Fruit fly (Drosophila melanogaster) whole organism, adult: ENCODE data around the gene CG42693.
A peak's percentile ranks its signal among the peaks of the same experiment; 100 is the strongest.

Source experiments
- CG11617 ChIP-seq: fragments of 200-800 bp; sonication (Bioruptor generic); optimal IDR thresholded peaks from 2 replicates; lab custom pipeline; 2017; ENCODE audit warnings: mild to moderate bottlenecking, missing biosample characterization, missing genetic modification reagents, missing genetic modification characterization
- CG12768 ChIP-seq: fragments of 200-800 bp; sonication (Bioruptor generic); optimal IDR thresholded peaks from 2 replicates; lab custom pipeline; 2017; ENCODE audit warnings: missing biosample characterization, missing genetic modification characterization, mild to moderate bottlenecking, moderate library complexity, missing genetic modification reagents
- CG14711 ChIP-seq: fragments of 200-800 bp; sonication (Bioruptor generic); optimal IDR thresholded peaks from 2 replicates; lab custom pipeline; 2018; ENCODE audit warnings: missing biosample characterization, mild to moderate bottlenecking, missing genetic modification characterization, moderate library complexity
- CG1620 ChIP-seq: fragments of 200-800 bp; sonication (Bioruptor generic); optimal IDR thresholded peaks from 2 replicates; lab custom pipeline; 2016; ENCODE audit warnings: missing biosample characterization, missing genetic modification characterization
- CG33017 ChIP-seq: fragments of 200-800 bp; sonication (Bioruptor generic); optimal IDR thresholded peaks from 2 replicates; lab custom pipeline; 2018; ENCODE audit warnings: missing biosample characterization, mild to moderate bottlenecking, missing genetic modification characterization, moderate library complexity
- CG5204 ChIP-seq: fragments of 200-800 bp; sonication (Bioruptor generic); optimal IDR thresholded peaks from 2 replicates; lab custom pipeline; 2016; ENCODE audit warnings: missing biosample characterization, missing genetic modification characterization
- CG7045 ChIP-seq: fragments of 200-800 bp; sonication (Bioruptor generic); optimal IDR thresholded peaks from 2 replicates; lab custom pipeline; 2017; ENCODE audit warnings: missing biosample characterization, mild to moderate bottlenecking, missing genetic modification characterization
- CG7101 ChIP-seq: fragments of 200-800 bp; sonication (Bioruptor generic); optimal IDR thresholded peaks from 2 replicates; lab custom pipeline; 2018; ENCODE audit warnings: missing biosample characterization, mild to moderate bottlenecking, missing genetic modification characterization, moderate library complexity
- Clk ChIP-seq: fragments of 200-800 bp; sonication (Bioruptor generic); optimal IDR thresholded peaks from 2 replicates; lab custom pipeline; 2017; ENCODE audit warnings: missing biosample characterization, missing genetic modification characterization
- Crg-1 ChIP-seq: fragments of 200-800 bp; sonication (Bioruptor generic); optimal IDR thresholded peaks from 2 replicates; lab custom pipeline; 2016; ENCODE audit warnings: missing biosample characterization, missing genetic modification characterization
- Hr96 ChIP-seq: fragments of 200-800 bp; sonication (Bioruptor generic); optimal IDR thresholded peaks from 2 replicates; lab custom pipeline; 2016; ENCODE audit warnings: missing biosample characterization, missing genetic modification characterization
- Mnt ChIP-seq: fragments of 200-800 bp; sonication (Bioruptor generic); optimal IDR thresholded peaks from 2 replicates; lab custom pipeline; 2016; ENCODE audit warnings: missing biosample characterization, mild to moderate bottlenecking, missing genetic modification characterization
- bab1 ChIP-seq: fragments of 200-800 bp; sonication (Bioruptor generic); optimal IDR thresholded peaks from 3 replicates; lab custom pipeline; 2019; ENCODE audit warnings: missing biosample characterization, mild to moderate bottlenecking, missing genetic modification characterization, moderate library complexity
- cic ChIP-seq: fragments of 200-800 bp; sonication (Bioruptor generic); optimal IDR thresholded peaks from 2 replicates; lab custom pipeline; 2017; ENCODE audit warnings: missing biosample characterization, mild to moderate bottlenecking, missing genetic modification characterization, moderate library complexity
- cnc ChIP-seq, 2 experiments: fragments of >200 bp; optimal IDR thresholded peaks; 2 replicates each; lab custom pipeline; 2017
- kay ChIP-seq: fragments of 200-800 bp; sonication (Bioruptor generic); peaks from one replicate; lab custom pipeline; 2016; ENCODE audit warnings: missing biosample characterization, missing genetic modification characterization, borderline replicate concordance
- ovo ChIP-seq: fragments of 200-800 bp; sonication (Bioruptor generic); optimal IDR thresholded peaks from 2 replicates; lab custom pipeline; 2016; ENCODE audit warnings: missing biosample characterization, missing genetic modification characterization
- pad ChIP-seq: fragments of 200-800 bp; sonication (Bioruptor generic); optimal IDR thresholded peaks from 3 replicates; lab custom pipeline; 2017; ENCODE audit warnings: missing biosample characterization, missing genetic modification characterization, mild to moderate bottlenecking, moderate library complexity, missing genetic modification reagents
- tj ChIP-seq: fragments of 200-800 bp; sonication (Bioruptor generic); optimal IDR thresholded peaks from 3 replicates; lab custom pipeline; 2017; ENCODE audit warnings: missing biosample characterization, mild to moderate bottlenecking, missing genetic modification characterization, moderate library complexity
- toe ChIP-seq: fragments of 200-800 bp; sonication (Bioruptor generic); optimal IDR thresholded peaks from 2 replicates; lab custom pipeline; 2016; ENCODE audit warnings: missing biosample characterization, missing genetic modification characterization

The CG42693 gene

dm6 chr3R:31708240-31708639 is at the start of gene CG42693:
Gene CG42693, minus strand, starts transcription at chr3R:31708340.
- TF ChIP-seq CG5204 (no peak), CG12768 (GFP tag; lab: Kevin White, UChicago) (no peak), CG11617 (GFP tag; lab: Kevin White, UChicago) (no peak), CG1620 (GFP tag; lab: Kevin White, UChicago) (no peak), kay (GFP tag; lab: Kevin White, UChicago) (no peak)

DNA sequence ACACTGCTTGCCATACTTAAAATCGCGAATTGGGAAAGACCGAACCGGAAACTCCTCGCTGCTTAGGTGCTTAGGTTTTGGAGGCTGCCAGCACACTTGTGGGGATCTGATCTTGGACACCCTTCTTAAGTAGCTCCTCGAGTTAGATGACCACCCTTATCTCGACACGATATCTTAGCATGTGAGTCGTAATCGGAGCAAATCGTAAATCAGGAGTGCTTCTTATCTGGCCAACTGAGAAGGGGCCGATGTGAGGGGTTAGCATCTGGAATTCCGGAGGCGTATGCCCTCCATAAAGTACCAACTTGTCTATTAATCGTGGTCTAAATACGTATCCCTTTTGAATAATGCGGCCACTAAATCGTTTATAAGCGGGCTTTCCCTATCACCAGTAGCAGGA is 46.5 kb upstream of the CG42693 start, which contains the start of gene salt:
TSS of gene salt (minus strand) at position 101 of the 400 bp plus-strand sequence.
- TF ChIP-seq pad (GFP tag; lab: Kevin White, UChicago), result no peak
- no peak for TF ChIP-seq Clk (GFP tag; lab: Kevin White, UChicago)
- TF ChIP-seq cnc (optimal IDR thresholded peaks at IDR 0.05; lab: Kevin White, UChicago), result no peak
- no peak for TF ChIP-seq CG14711
- no peak for TF ChIP-seq toe (GFP tag; lab: Kevin White, UChicago)
- TF ChIP-seq kay (GFP tag; lab: Kevin White, UChicago), result no peak
- no peak for TF ChIP-seq CG33017 (tag; lab: Kevin White, UChicago)
- TF ChIP-seq bab1, result no peak
- no peak for TF ChIP-seq CG5204
- TF ChIP-seq Mnt (GFP tag; lab: Kevin White, UChicago), result no peak
- no peak for TF ChIP-seq CG12768 (GFP tag; lab: Kevin White, UChicago)

DNA sequence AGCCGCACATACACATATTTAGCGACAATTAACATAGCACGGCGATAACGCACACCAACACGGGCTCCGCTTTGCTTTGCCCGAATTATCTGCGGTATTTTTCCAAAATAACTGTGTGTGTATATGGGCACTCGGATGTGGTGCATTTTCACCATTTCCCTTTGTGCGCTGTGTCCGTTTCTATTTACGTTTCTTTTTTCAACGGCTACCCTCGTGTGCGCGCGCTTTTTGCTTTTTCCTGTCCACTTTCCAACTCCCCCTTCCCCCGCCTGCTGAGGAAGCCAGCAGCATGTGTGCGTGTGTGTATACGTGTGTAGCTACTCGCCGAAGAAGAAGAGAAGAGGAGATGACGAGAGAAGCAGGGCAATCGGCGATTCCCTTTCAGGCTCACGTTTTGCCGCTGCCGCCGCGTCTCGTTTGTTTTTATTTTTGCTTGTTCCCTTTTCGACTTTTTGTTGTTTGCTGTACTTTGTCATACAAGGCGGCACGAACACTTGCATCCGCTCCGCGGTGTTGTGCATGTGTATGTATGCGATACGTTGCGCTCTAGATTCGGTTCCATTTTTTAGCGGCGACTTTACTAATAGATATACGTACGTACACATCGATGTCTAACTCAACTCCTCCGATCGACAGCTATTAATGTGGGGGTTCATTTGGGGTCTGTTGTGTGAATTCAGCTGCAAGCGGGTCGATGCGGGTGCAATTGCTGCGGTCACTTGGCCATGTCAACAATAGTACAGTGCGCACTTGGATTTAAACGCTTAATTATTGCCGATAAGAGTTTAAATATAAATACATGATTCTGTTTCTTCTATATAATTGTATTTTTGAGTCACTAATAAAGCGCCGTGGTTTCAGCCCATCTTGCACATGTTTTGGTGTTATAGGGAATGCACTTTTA is 40.2 kb upstream of the CG42693 start:
- TF ChIP-seq CG5204 (no peak), kay (GFP tag; lab: Kevin White, UChicago) (no peak), pad (GFP tag; lab: Kevin White, UChicago) (peak; percentile 60), Clk (GFP tag; lab: Kevin White, UChicago) (no peak), CG33017 (tag; lab: Kevin White, UChicago) (no peak), bab1 (peak; percentile 16), Crg-1 (no peak), cnc (optimal IDR thresholded peaks at IDR 0.05; lab: Kevin White, UChicago) (no peak), Mnt (GFP tag; lab: Kevin White, UChicago) (peak; percentile 99), CG7101 (peak; percentile 5), CG7045 (GFP tag; lab: Kevin White, UChicago) (no peak), Hr96 (GFP tag; lab: Kevin White, UChicago) (peak; percentile 49), cic (GFP tag; lab: Kevin White, UChicago) (peak; percentile 93), tj (GFP tag; lab: Kevin White, UChicago) (peak; percentile 40), CG1620 (GFP tag; lab: Kevin White, UChicago) (no peak), CG12768 (GFP tag; lab: Kevin White, UChicago) (peak; percentile 28), ovo (peak; percentile 28), toe (GFP tag; lab: Kevin White, UChicago) (no peak), CG14711 (no peak), CG11617 (GFP tag; lab: Kevin White, UChicago) (peak; percentile 69)

dm6 chr3R:31747429-31748048 is 39.4 kb upstream of the CG42693 start, which contains the start of the genes nero and CG1910:
Gene nero, minus strand, starts transcription at chr3R:31747558.
Gene CG1910, plus strand, starts transcription at chr3R:31747643.
- TF ChIP-seq Hr96 (GFP tag; lab: Kevin White, UChicago) (no peak), CG11617 (GFP tag; lab: Kevin White, UChicago) (no peak), toe (GFP tag; lab: Kevin White, UChicago) (peak; percentile 0), kay (GFP tag; lab: Kevin White, UChicago) (no peak), Mnt (GFP tag; lab: Kevin White, UChicago) (peak; percentile 96), ovo (no peak), cic (GFP tag; lab: Kevin White, UChicago) (no peak), bab1 (peak; percentile 42), pad (GFP tag; lab: Kevin White, UChicago) (no peak), Clk (GFP tag; lab: Kevin White, UChicago) (no peak), CG33017 (tag; lab: Kevin White, UChicago) (no peak), CG14711 (no peak), CG7045 (GFP tag; lab: Kevin White, UChicago) (no peak), tj (GFP tag; lab: Kevin White, UChicago) (peak; percentile 85), CG1620 (GFP tag; lab: Kevin White, UChicago) (peak; percentile 18), Crg-1 (peak; percentile 18), CG12768 (GFP tag; lab: Kevin White, UChicago) (no peak), CG5204 (no peak), CG7101 (peak; percentile 54), cnc (optimal IDR thresholded peaks at IDR 0.05; lab: Kevin White, UChicago) (no peak)

DNA sequence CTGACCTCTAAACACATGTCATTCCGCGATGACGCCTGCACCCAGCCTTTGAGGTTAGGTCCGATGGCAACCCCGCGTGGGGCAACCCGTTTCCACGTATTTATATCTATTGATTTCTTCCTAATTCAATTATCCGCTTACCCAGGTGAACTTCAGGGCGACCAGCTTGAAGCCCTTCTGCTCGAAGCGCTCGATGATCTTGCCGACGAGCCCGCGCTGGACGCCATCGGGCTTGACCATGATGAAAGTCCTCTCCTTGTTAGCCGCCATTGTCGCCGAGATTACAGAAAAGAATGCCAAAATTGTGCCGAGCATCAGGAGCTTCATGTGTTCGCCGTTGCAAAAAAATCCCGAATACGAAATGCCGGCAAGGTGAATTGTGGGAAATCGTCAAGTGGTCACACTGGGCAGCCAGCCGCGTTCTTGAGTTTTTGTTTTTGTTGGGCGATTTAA is 37.5 kb upstream of the CG42693 start, which contains the start of gene awd:
TSS of gene awd (minus strand) at position 449 of the 453 bp plus-strand sequence.
- TF ChIP-seq ovo (peak; percentile 23), CG7101 (peak; percentile 56), bab1 (peak; percentile 54), Crg-1 (peak; percentile 65), CG5204 (no peak), CG1620 (GFP tag; lab: Kevin White, UChicago) (no peak), CG14711 (peak; percentile 58), Clk (GFP tag; lab: Kevin White, UChicago) (peak; percentile 30), pad (GFP tag; lab: Kevin White, UChicago) (peak; percentile 5), cnc (optimal IDR thresholded peaks at IDR 0.05; lab: Kevin White, UChicago) (no peak), CG7045 (GFP tag; lab: Kevin White, UChicago) (no peak), Mnt (GFP tag; lab: Kevin White, UChicago) (peak; percentile 95), Hr96 (GFP tag; lab: Kevin White, UChicago) (peak; percentile 61), tj (GFP tag; lab: Kevin White, UChicago) (peak; percentile 45), CG12768 (GFP tag; lab: Kevin White, UChicago) (peak; percentile 27), cic (GFP tag; lab: Kevin White, UChicago) (peak; percentile 54), toe (GFP tag; lab: Kevin White, UChicago) (no peak), CG33017 (tag; lab: Kevin White, UChicago) (peak; percentile 47), kay (GFP tag; lab: Kevin White, UChicago) (no peak), CG11617 (GFP tag; lab: Kevin White, UChicago) (peak; percentile 43)
